Fruit fly (Drosophila melanogaster): Measurements from ENCODE around the gene twy.
A peak's percentile ranks its signal among the peaks of the same experiment; 100 is the strongest.

twy gene

DNA sequence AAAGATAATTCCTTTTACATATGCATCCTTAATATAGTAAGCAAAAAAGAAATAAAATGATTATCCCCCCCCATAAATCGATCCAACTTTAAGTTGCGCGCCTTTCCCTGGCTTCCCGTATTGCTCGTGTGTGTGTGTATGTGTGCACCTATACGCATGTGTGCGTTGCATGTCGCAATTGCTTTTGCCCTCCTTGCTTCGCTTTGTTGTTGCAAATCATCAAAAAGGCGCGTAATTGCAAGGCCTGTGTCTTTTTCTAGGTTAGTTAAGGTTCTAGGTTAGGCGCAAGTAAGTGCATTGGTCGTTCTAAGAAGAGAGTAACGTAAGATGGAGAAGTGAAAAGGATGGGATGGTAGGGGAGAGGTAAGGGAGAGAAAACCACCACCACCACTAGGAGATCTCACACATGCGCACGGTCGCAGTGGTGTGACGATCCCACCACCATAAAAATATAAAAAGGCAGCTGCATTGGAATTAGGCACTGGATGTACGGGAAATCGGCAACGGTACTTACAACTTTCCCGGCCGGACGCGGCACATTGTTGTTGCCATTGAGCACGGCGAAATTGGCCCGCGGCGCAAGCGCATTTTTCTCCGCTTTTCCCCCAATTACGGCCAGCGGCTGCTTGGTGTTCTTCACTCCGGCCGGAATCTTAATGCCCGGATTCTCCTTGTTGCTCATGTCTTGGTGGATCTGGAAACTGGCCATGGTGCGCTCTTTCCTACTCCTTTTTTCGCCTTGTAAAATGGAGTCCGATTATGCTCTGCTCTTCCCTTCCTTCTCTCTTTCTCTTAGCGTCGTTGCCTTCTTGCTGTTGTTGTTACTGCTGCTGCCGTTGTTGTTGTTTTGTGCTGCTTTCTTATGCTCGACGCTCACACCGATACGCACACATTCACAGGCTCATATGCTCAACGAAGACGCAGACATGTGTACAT is 39.5 kb upstream of the twy start (continued):
- TF ChIP-seq nerfin-1 (tag; optimal IDR thresholded peaks at IDR 0.05), result peak; percentile 87
- TF ChIP-seq pros (GFP tag; optimal IDR thresholded peaks at IDR 0.05), result peak; percentile 92

DNA sequence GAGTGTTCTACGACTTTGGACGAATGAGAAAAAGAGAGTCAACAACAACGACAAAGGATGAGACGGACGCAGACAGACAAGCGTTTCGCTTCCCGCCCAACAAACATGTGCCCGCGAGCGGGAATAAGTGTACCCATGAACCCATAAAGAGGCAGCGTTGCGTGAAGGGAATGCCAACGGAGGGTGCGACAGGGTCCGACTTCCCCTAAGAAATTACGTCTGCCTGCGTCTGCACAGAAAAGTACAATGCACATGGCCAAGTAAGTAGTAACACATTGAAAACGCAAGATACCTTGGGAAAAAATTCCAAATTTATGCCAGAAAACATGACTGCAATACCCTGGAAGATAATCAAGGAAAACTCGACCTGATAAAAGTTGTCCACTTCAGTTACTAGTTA is 38.1 kb upstream of the twy start:
- TF ChIP-seq Oaz (GFP tag; IDR thresholded peaks at IDR 0.05) (no peak), dmrt99B (tag; optimal IDR thresholded peaks at IDR 0.05) (no peak), slp2 (GFP tag; optimal IDR thresholded peaks at IDR 0.05) (no peak), CG15269 (tag; optimal IDR thresholded peaks at IDR 0.05) (no peak), pita (GFP tag; optimal IDR thresholded peaks at IDR 0.05) (no peak), CG7963 (GFP tag; IDR thresholded peaks at IDR 0.05; ENCODE audit: partially characterized antibody) (no peak), abd-A (tag; optimal IDR thresholded peaks at IDR 0.05) (no peak), CG2889 (GFP tag; IDR thresholded peaks at IDR 0.05) (no peak), CG9817 (tag; optimal IDR thresholded peaks at IDR 0.05) (no peak), Hey (tag; optimal IDR thresholded peaks at IDR 0.05) (no peak), h (optimal IDR thresholded peaks at IDR 0.05) (no peak), CG15514 (GFP tag; optimal IDR thresholded peaks at IDR 0.05) (no peak), CG13123 (GFP tag; optimal IDR thresholded peaks at IDR 0.05) (no peak), tgo (GFP tag; IDR thresholded peaks at IDR 0.05) (no peak), Sry-β (GFP tag; optimal IDR thresholded peaks at IDR 0.05) (no peak), CG7987 (GFP tag; optimal IDR thresholded peaks at IDR 0.05) (no peak), gro (GFP tag; optimal IDR thresholded peaks at IDR 0.05) (no peak), CG10431 (GFP tag; optimal IDR thresholded peaks at IDR 0.05) (no peak), vvl (GFP tag; IDR thresholded peaks at IDR 0.05) (no peak), cas (GFP tag; IDR thresholded peaks at IDR 0.05) (no peak), tll (GFP tag; optimal IDR thresholded peaks at IDR 0.05) (peak in 1 of 2 experiments; percentile 71), Six4 (GFP tag; optimal IDR thresholded peaks at IDR 0.05) (no peak), CG12299 (tag; optimal IDR thresholded peaks at IDR 0.05) (no peak), CG14667 (GFP tag; IDR thresholded peaks at IDR 0.05) (no peak), pros (GFP tag; optimal IDR thresholded peaks at IDR 0.05) (peak; percentile 58), CG10267 (tag; optimal IDR thresholded peaks at IDR 0.05) (no peak), inv (GFP tag; IDR thresholded peaks at IDR 0.05; ENCODE audit: partially characterized antibody) (no peak), ssp (GFP tag; IDR thresholded peaks at IDR 0.05) (no peak), Med (GFP tag) (peak; percentile 6), CG4404 (GFP tag; IDR thresholded peaks at IDR 0.05) (no peak), btn (GFP tag; optimal IDR thresholded peaks at IDR 0.05) (no peak), en (GFP tag; optimal IDR thresholded peaks at IDR 0.05) (no peak), CG4328 (GFP tag; optimal IDR thresholded peaks at IDR 0.05) (no peak), CG1233 (GFP tag; optimal IDR thresholded peaks at IDR 0.05) (no peak), ro (GFP tag; IDR thresholded peaks at IDR 0.05) (no peak), CG8478 (optimal IDR thresholded peaks at IDR 0.05) (no peak), gfzf (GFP tag; optimal IDR thresholded peaks at IDR 0.05) (no peak), gsb (GFP tag; IDR thresholded peaks at IDR 0.05) (no peak), Hr78 (GFP tag; optimal IDR thresholded peaks at IDR 0.05) (no peak), lov (optimal IDR thresholded peaks at IDR 0.05) (no peak), lov (GFP tag; IDR thresholded peaks at IDR 0.05) (no peak), chinmo (GFP tag; IDR thresholded peaks at IDR 0.05; ENCODE audit: partially characterized antibody) (no peak), CG4360 (GFP tag; IDR thresholded peaks at IDR 0.05) (peak; percentile 57), seq (GFP tag; IDR thresholded peaks at IDR 0.05) (no peak), CG7271 (tag; optimal IDR thresholded peaks at IDR 0.05) (no peak), Hr39 (optimal IDR thresholded peaks at IDR 0.05) (no peak), twi (tag; optimal IDR thresholded peaks at IDR 0.05) (peak; percentile 85)
